Worm (Caenorhabditis elegans): ENCODE measurements around the gene F10A3.12.

F10A3.12 gene

DNA sequence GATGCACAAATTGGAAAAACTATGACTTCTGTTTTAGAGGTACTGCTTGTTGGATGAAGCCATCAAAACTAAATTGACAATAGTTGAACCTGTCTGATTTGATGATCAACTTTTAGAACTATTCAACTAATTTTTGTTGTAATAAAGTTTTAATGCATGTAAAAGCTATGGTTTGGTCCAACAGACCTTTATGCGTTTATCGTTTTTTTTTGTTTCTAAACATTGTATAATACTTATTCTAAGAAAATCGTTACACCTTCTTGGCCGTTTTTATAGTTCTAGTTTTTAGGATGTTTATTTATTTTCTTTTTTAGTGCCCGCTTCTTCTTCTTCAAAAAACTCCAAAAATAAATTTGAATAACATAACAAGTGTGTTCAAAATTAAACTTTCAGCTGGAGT lies at the start of gene F10A3.12:
Gene F10A3.12, plus strand, starts transcription at position 301 of the 400 bp plus-strand sequence.
- TF ChIP-seq nhr-76 (tag; optimal IDR thresholded peaks at IDR 0.05) (no peak), pha-4 (tag; optimal IDR thresholded peaks at IDR 0.05) (no peak), mls-2 (tag; optimal IDR thresholded peaks at IDR 0.05) (no peak), lin-32 (GFP tag; optimal IDR thresholded peaks at IDR 0.05) (no peak), hlh-1 (tag; optimal IDR thresholded peaks at IDR 0.05) (no peak), cnd-1 (tag; optimal IDR thresholded peaks at IDR 0.05) (no peak), unc-120 (tag; optimal IDR thresholded peaks at IDR 0.05; ENCODE audit: poor library complexity, severe bottlenecking) (no peak), flh-1 (GFP tag; optimal IDR thresholded peaks at IDR 0.05) (no peak), elt-1 (tag; optimal IDR thresholded peaks at IDR 0.05; ENCODE audit: borderline replicate concordance, insufficient read depth) (no peak), ztf-11 (tag; optimal IDR thresholded peaks at IDR 0.05) (no peak), lsy-2 (tag; optimal IDR thresholded peaks at IDR 0.05) (no peak), nhr-28 (tag; optimal IDR thresholded peaks at IDR 0.05) (no peak)

ce11 chrV:16114237-16114636 lies 49.6 kb upstream of the F10A3.12 start, which contains the start of gene srxa-16:
srxa-16 (minus strand) TSS chrV:16114337.
- no peak for TF ChIP-seq lin-32 (GFP tag; optimal IDR thresholded peaks at IDR 0.05)
- TF ChIP-seq bed-3 (GFP tag; optimal IDR thresholded peaks at IDR 0.05) = no peak
- no peak for TF ChIP-seq flh-1 (GFP tag; optimal IDR thresholded peaks at IDR 0.05)
- TF ChIP-seq unc-62 (GFP tag; optimal IDR thresholded peaks at IDR 0.05) = no peak
- TF ChIP-seq ceh-83 (GFP tag; optimal IDR thresholded peaks at IDR 0.05) = no peak
- TF ChIP-seq sem-2 (GFP tag; optimal IDR thresholded peaks at IDR 0.05) = no peak
- TF ChIP-seq pha-4 (tag; optimal IDR thresholded peaks at IDR 0.05) = no peak
- TF ChIP-seq unc-120 (tag; optimal IDR thresholded peaks at IDR 0.05; ENCODE audit: poor library complexity, severe bottlenecking) = no peak
- no peak for TF ChIP-seq lsy-2 (tag; optimal IDR thresholded peaks at IDR 0.05)

- no peak for TF ChIP-seq ceh-43 (GFP tag; optimal IDR thresholded peaks at IDR 0.05)
- TF ChIP-seq tbx-8 (GFP tag; optimal IDR thresholded peaks at IDR 0.05) = no peak
- TF ChIP-seq ces-1 (GFP tag; optimal IDR thresholded peaks at IDR 0.05) = no peak
- no peak for TF ChIP-seq flh-1 (GFP tag; optimal IDR thresholded peaks at IDR 0.05)
Measured at ce11 chrV:16115381-16115780, 48.4 kb upstream of the F10A3.12 start, which contains the start of gene str-25. str-25 (plus strand) TSS chrV:16115681.

ce11 chrV:16118601-16119000 lies 45.2 kb upstream of the F10A3.12 start, which contains the start of gene str-103:
str-103 (minus strand) TSS chrV:16118701.
- TF ChIP-seq nhr-28 (tag; optimal IDR thresholded peaks at IDR 0.05) (no peak), elt-1 (tag; optimal IDR thresholded peaks at IDR 0.05; ENCODE audit: borderline replicate concordance, insufficient read depth) (no peak), elt-3 (tag; optimal IDR thresholded peaks at IDR 0.05) (no peak), mab-5 (tag; optimal IDR thresholded peaks at IDR 0.05) (no peak), ham-2 (GFP tag; optimal IDR thresholded peaks at IDR 0.05) (no peak), unc-120 (tag; optimal IDR thresholded peaks at IDR 0.05; ENCODE audit: poor library complexity, severe bottlenecking) (no peak), mls-2 (tag; optimal IDR thresholded peaks at IDR 0.05) (no peak), unc-39 (tag; optimal IDR thresholded peaks at IDR 0.05) (no peak), M03D4.4 (tag; optimal IDR thresholded peaks at IDR 0.05) (no peak), cnd-1 (tag; optimal IDR thresholded peaks at IDR 0.05) (no peak), snpc-4 (tag; optimal IDR thresholded peaks at IDR 0.05) (no peak), sem-2 (GFP tag; optimal IDR thresholded peaks at IDR 0.05) (no peak), nhr-12 (tag; optimal IDR thresholded peaks at IDR 0.05) (no peak), lin-32 (GFP tag; optimal IDR thresholded peaks at IDR 0.05) (no peak), ztf-11 (tag; optimal IDR thresholded peaks at IDR 0.05) (no peak), drap-1 (GFP tag; optimal IDR thresholded peaks at IDR 0.05) (no peak), pha-4 (tag; optimal IDR thresholded peaks at IDR 0.05) (no peak), flh-1 (GFP tag; optimal IDR thresholded peaks at IDR 0.05) (no peak), nhr-2 (tag; optimal IDR thresholded peaks at IDR 0.05) (no peak), hlh-1 (tag; optimal IDR thresholded peaks at IDR 0.05) (no peak)

DNA sequence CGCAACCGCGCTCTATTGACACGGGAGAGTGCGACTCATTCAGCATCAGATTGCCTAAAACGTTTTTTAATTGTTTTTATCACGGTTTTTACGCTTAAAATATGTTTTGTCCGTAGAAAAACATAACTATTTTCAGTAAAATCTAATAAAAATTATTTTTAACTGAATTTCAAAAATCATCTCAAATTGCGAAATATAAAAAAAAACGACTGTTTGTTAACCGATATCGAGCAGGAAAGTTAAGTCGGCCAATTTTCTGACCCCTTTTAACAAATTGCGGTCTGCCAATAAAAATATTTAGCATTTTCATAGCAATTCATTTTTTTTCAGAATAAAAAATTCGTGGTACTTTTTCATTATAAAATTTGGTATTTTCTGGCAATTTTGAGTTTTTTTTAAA lies 43.3 kb upstream of the F10A3.12 start:
- no peak for TF ChIP-seq lsy-2 (tag; optimal IDR thresholded peaks at IDR 0.05)
- TF ChIP-seq snpc-4 (tag; optimal IDR thresholded peaks at IDR 0.05) = no peak
- no peak for TF ChIP-seq sptf-1 (tag; optimal IDR thresholded peaks at IDR 0.05)
- no peak for TF ChIP-seq ceh-43 (GFP tag; optimal IDR thresholded peaks at IDR 0.05)
- no peak for TF ChIP-seq flh-1 (GFP tag; optimal IDR thresholded peaks at IDR 0.05)
- TF ChIP-seq mab-5 (tag; optimal IDR thresholded peaks at IDR 0.05) = no peak
- no peak for TF ChIP-seq pha-4 (tag; optimal IDR thresholded peaks at IDR 0.05)
- no peak for TF ChIP-seq M03D4.4 (tag; optimal IDR thresholded peaks at IDR 0.05)
- no peak for TF ChIP-seq nhr-12 (tag; optimal IDR thresholded peaks at IDR 0.05)
- TF ChIP-seq elt-1 (tag; optimal IDR thresholded peaks at IDR 0.05; ENCODE audit: borderline replicate concordance, insufficient read depth) = no peak
- TF ChIP-seq drap-1 (GFP tag; optimal IDR thresholded peaks at IDR 0.05) = no peak
- no peak for TF ChIP-seq ztf-11 (tag; optimal IDR thresholded peaks at IDR 0.05)
- TF ChIP-seq mls-2 (tag; optimal IDR thresholded peaks at IDR 0.05) = no peak
- no peak for TF ChIP-seq cnd-1 (tag; optimal IDR thresholded peaks at IDR 0.05)
- TF ChIP-seq lin-32 (GFP tag; optimal IDR thresholded peaks at IDR 0.05) = no peak
- no peak for TF ChIP-seq zip-8 (tag; optimal IDR thresholded peaks at IDR 0.05)
- TF ChIP-seq elt-3 (tag; optimal IDR thresholded peaks at IDR 0.05) = no peak
- TF ChIP-seq lin-13 (tag; optimal IDR thresholded peaks at IDR 0.05) = no peak
- TF ChIP-seq tbx-8 (GFP tag; optimal IDR thresholded peaks at IDR 0.05) = no peak
- no peak for TF ChIP-seq ceh-83 (GFP tag; optimal IDR thresholded peaks at IDR 0.05)

All from whole organism, mixed stage, embryonic.